Fruit fly (Drosophila melanogaster): ENCODE data around the gene Cchl.

DNA sequence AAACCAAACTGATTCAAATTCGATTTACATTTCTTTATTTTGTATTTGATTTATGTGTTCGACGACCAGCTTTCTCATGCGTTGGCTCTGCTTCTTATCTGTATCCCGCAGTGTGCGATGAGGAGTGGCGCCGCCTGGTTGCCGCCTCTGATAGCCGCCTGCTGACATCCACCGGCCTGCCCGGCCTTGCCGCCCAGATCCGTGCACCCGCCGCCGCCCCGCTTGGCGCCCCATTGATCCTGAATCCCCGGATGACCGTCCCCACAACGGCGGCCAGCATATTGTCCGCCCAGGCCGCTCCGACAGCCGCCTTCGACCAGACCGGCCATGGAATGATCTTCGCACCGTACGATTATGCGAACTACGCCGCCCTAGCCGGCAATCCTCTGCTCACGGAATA lies 44.3 kb upstream of the Cchl start:
- no peak for TF ChIP-seq usp (GFP tag; optimal IDR thresholded peaks at IDR 0.05)
- TF ChIP-seq EcR (GFP tag; optimal IDR thresholded peaks at IDR 0.05): no peak
- no peak for TF ChIP-seq CG8478 (optimal IDR thresholded peaks at IDR 0.05)
- no peak for TF ChIP-seq psq (optimal IDR thresholded peaks at IDR 0.05)
- no peak for TF ChIP-seq pan (optimal IDR thresholded peaks at IDR 0.05)

Measured in whole organism.